Fruit fly (Drosophila melanogaster) Kc167 (cell line): ENCODE measurements around the gene Boh1.
"Not testable (repeated sequence)": the region's sequence is repeated elsewhere in the genome, so short reads cannot be mapped to it uniquely, and the experiment has no call there.

Experiments
- Myc ChIP-seq: fragments of >200 bp; optimal IDR thresholded peaks from 2 replicates; lab custom pipeline; 2017; ENCODE audit warnings: missing external identifiers
- Sin3A ChIP-seq: fragments of >200 bp; optimal IDR thresholded peaks from 2 replicates; lab custom pipeline; 2018; ENCODE audit warnings: missing external identifiers
- h ChIP-seq: fragments of >200 bp; optimal IDR thresholded peaks from 3 replicates; lab custom pipeline; 2018; ENCODE audit warnings: missing external identifiers
- insv ChIP-seq: fragments of >200 bp; optimal IDR thresholded peaks from 3 replicates; lab custom pipeline; 2018; ENCODE audit warnings: missing external identifiers
- psq ChIP-seq: fragments of >200 bp; optimal IDR thresholded peaks from 2 replicates; lab custom pipeline; 2017; ENCODE audit warnings: missing external identifiers
- ttk ChIP-seq: sonication (Bioruptor generic); optimal IDR thresholded peaks from 2 replicates; lab custom pipeline; 2017; ENCODE audit warnings: missing external identifiers

DNA sequence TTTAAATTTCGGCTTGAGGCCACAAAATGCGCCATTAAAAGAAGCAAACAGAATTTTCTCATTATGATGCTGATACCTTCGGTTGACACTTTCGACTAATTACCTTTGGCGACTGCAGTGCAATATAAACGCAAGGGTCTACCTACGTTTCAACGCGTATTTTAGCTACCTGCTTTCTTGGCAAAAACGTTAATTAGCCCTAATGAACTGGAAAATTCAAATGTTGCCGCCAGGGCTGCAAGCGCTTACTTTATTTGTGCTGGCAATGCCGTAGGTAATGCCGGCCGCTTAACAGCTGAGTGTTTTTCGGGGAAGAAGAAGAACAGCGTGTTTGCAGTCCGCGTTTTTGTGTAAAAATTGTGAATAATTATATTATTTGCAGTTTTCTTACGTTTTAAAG lies 43.9 kb upstream of the Boh1 start, which contains the start of the genes CG31131 and CG4849:
- TF ChIP-seq psq (lab: Kevin White, UChicago); Sin3A; h (lab: Kevin White, UChicago); insv; Myc (lab: Kevin White, UChicago); ttk (lab: Kevin White, UChicago): not testable (repeated sequence)
